Fruit fly (Drosophila melanogaster) whole organism, embryonic: ENCODE results near the gene RpS30.

ENCODE experiments used
- Antp ChIP-seq: fragments of 200-800 bp; sonication (Bioruptor generic); optimal IDR thresholded peaks from 3 replicates; lab custom pipeline; 2016; ENCODE audit warnings: missing biosample characterization, missing genetic modification characterization
- Blimp-1 ChIP-seq: fragments of 200-800 bp; sonication (Bioruptor generic); optimal IDR thresholded peaks from 3 replicates; lab custom pipeline; 2018; ENCODE audit warnings: missing biosample characterization, missing genetic modification characterization, mild to moderate bottlenecking, moderate library complexity, missing genetic modification reagents
- CG1024 ChIP-seq: fragments of 200-800 bp; sonication (Bioruptor generic); IDR thresholded peaks from 2 replicates; pipeline ENCODE4 v1.3.6; 2022; ENCODE audit warnings: missing biosample characterization, missing genetic modification characterization
- CG10274 ChIP-seq: fragments of 200-800 bp; sonication (Bioruptor generic); optimal IDR thresholded peaks from 3 replicates; lab custom pipeline; 2017; ENCODE audit warnings: missing biosample characterization, mild to moderate bottlenecking, missing genetic modification characterization
- CG10462 ChIP-seq: fragments of 200-800 bp; sonication (Bioruptor generic); optimal IDR thresholded peaks from 2 replicates; lab custom pipeline; 2016; ENCODE audit warnings: missing biosample characterization, missing genetic modification characterization
- CG10565 ChIP-seq: fragments of 200-800 bp; sonication (Bioruptor generic); optimal IDR thresholded peaks from 3 replicates; lab custom pipeline; 2016; ENCODE audit warnings: missing biosample characterization, mild to moderate bottlenecking, missing genetic modification characterization
- CG11696 ChIP-seq: fragments of 200-800 bp; sonication (Bioruptor generic); IDR thresholded peaks from 2 replicates; pipeline ENCODE4 v1.3.6; 2022; ENCODE audit warnings: missing biosample characterization, missing genetic modification characterization
- CG15514 ChIP-seq: fragments of 200-800 bp; sonication (Bioruptor generic); optimal IDR thresholded peaks from 3 replicates; lab custom pipeline; 2017; ENCODE audit warnings: missing biosample characterization, missing genetic modification characterization, mild to moderate bottlenecking, moderate library complexity, missing genetic modification reagents
- CG15601 ChIP-seq: fragments of 200-800 bp; sonication (Bioruptor generic); optimal IDR thresholded peaks from 3 replicates; lab custom pipeline; 2019; ENCODE audit warnings: missing biosample characterization, mild to moderate bottlenecking, missing genetic modification characterization, moderate library complexity
- CG17568 ChIP-seq: fragments of 200-800 bp; sonication (Bioruptor generic); optimal IDR thresholded peaks from 2 replicates; lab custom pipeline; 2018; ENCODE audit warnings: missing biosample characterization, mild to moderate bottlenecking, missing genetic modification characterization, moderate library complexity
- CG42726 ChIP-seq: fragments of 200-800 bp; sonication (Bioruptor generic); IDR thresholded peaks from 2 replicates; pipeline ENCODE4 v1.3.6; 2022; ENCODE audit warnings: missing biosample characterization, missing genetic modification characterization; ENCODE audit not compliant: partially characterized antibody
- CG4282 ChIP-seq: fragments of 200-800 bp; sonication (Bioruptor generic); optimal IDR thresholded peaks from 2 replicates; lab custom pipeline; 2016; ENCODE audit warnings: missing biosample characterization, missing genetic modification characterization
- CG5953 ChIP-seq: fragments of 200-800 bp; sonication (Bioruptor generic); IDR thresholded peaks from 2 replicates; pipeline ENCODE4 v1.3.6; 2022; ENCODE audit warnings: missing biosample characterization, missing genetic modification characterization
- CG6689 ChIP-seq: fragments of 200-800 bp; sonication (Bioruptor generic); IDR thresholded peaks from 2 replicates; pipeline ENCODE4 v1.3.6; 2022; ENCODE audit warnings: missing biosample characterization, missing genetic modification characterization
- CG7271 ChIP-seq: fragments of 200-800 bp; sonication (Bioruptor generic); optimal IDR thresholded peaks from 2 replicates; lab custom pipeline; 2018; ENCODE audit warnings: missing biosample characterization, mild to moderate bottlenecking, missing genetic modification characterization, moderate library complexity
- CG7357 ChIP-seq: fragments of 200-800 bp; sonication (Bioruptor generic); IDR thresholded peaks from 3 replicates; pipeline ENCODE4 v1.3.6; 2022; ENCODE audit warnings: missing biosample characterization, missing genetic modification characterization
- CG9609 ChIP-seq: fragments of 200-800 bp; sonication (Bioruptor generic); optimal IDR thresholded peaks from 3 replicates; lab custom pipeline; 2016; ENCODE audit warnings: missing biosample characterization, missing genetic modification characterization
- D19B ChIP-seq: fragments of 200-800 bp; sonication (Bioruptor generic); optimal IDR thresholded peaks from 2 replicates; lab custom pipeline; 2017; ENCODE audit warnings: missing biosample characterization, mild to moderate bottlenecking, missing genetic modification characterization
- Dp ChIP-seq: fragments of 200-800 bp; sonication (Bioruptor generic); optimal IDR thresholded peaks from 2 replicates; lab custom pipeline; 2018; ENCODE audit warnings: missing biosample characterization, mild to moderate bottlenecking, missing genetic modification characterization, moderate library complexity
- Ets65A ChIP-seq: fragments of 200-800 bp; sonication (Bioruptor generic); peaks from one replicate; lab custom pipeline; 2016; ENCODE audit warnings: missing biosample characterization, missing genetic modification characterization
- HHEX ChIP-seq: fragments of 200-800 bp; sonication (Bioruptor generic); optimal IDR thresholded peaks from 3 replicates; lab custom pipeline; 2017; ENCODE audit warnings: missing biosample characterization, mild to moderate bottlenecking, missing genetic modification characterization, missing genetic modification reagents
- HLH3B ChIP-seq: fragments of 200-800 bp; sonication (Bioruptor generic); IDR thresholded peaks from 2 replicates; pipeline ENCODE4 v1.3.6; 2022; ENCODE audit warnings: missing biosample characterization, missing genetic modification characterization
- Sry-δ ChIP-seq: fragments of 200-800 bp; sonication (Bioruptor generic); optimal IDR thresholded peaks from 2 replicates; lab custom pipeline; 2016; ENCODE audit warnings: missing biosample characterization, missing genetic modification characterization
- Trl ChIP-seq, 3 experiments: fragments of >200 bp in 2 of 3; fragments of 200-800 bp in 1 of 3; sonication (Bioruptor generic) in 1 of 3; optimal IDR thresholded peaks; 2 replicates in 1 of 3; 3 replicates in 2 of 3; lab custom pipeline; 2016 to 2017; ENCODE audit warnings: missing biosample characterization in 1 of 3, missing genetic modification characterization in 1 of 3
- Xbp1 ChIP-seq: fragments of 200-800 bp; sonication (Bioruptor generic); optimal IDR thresholded peaks from 3 replicates; lab custom pipeline; 2016; ENCODE audit warnings: missing biosample characterization, mild to moderate bottlenecking, missing genetic modification characterization
- Xrp1 ChIP-seq: fragments of 200-800 bp; sonication (Bioruptor generic); IDR thresholded peaks from 2 replicates; pipeline ENCODE4 v1.3.6; 2022; ENCODE audit warnings: missing biosample characterization, missing genetic modification characterization
- ac ChIP-seq: fragments of 200-800 bp; sonication (Bioruptor generic); optimal IDR thresholded peaks from 3 replicates; lab custom pipeline; 2017; ENCODE audit warnings: missing biosample characterization, mild to moderate bottlenecking, missing genetic modification characterization
- aop ChIP-seq: fragments of 200-800 bp; sonication (Bioruptor generic); IDR thresholded peaks from 2 replicates; pipeline ENCODE4 v1.3.6; 2022; ENCODE audit warnings: missing biosample characterization, missing genetic modification characterization
- cas ChIP-seq: fragments of 200-800 bp; sonication (Bioruptor generic); IDR thresholded peaks from 2 replicates; pipeline ENCODE4 v1.3.6; 2022; ENCODE audit warnings: missing biosample characterization, missing genetic modification characterization
- chn ChIP-seq: fragments of 200-800 bp; sonication (Bioruptor generic); optimal IDR thresholded peaks from 2 replicates; lab custom pipeline; 2016; ENCODE audit warnings: missing biosample characterization, missing genetic modification characterization
- croc ChIP-seq: fragments of 200-800 bp; sonication (Bioruptor generic); conservative IDR thresholded peaks from 3 replicates; pipeline ENCODE4 v1.3.6; 2022; ENCODE audit warnings: missing biosample characterization, missing genetic modification characterization
- dan ChIP-seq: fragments of 200-800 bp; sonication (Bioruptor generic); IDR thresholded peaks from 2 replicates; pipeline ENCODE4 v1.3.6; 2022; ENCODE audit warnings: missing biosample characterization, missing genetic modification characterization
- dm ChIP-seq: fragments of 200-800 bp; sonication (Bioruptor generic); optimal IDR thresholded peaks from 3 replicates; lab custom pipeline; 2016; ENCODE audit warnings: missing biosample characterization, missing genetic modification characterization
- ems ChIP-seq: fragments of 200-800 bp; sonication (Bioruptor generic); optimal IDR thresholded peaks from 3 replicates; lab custom pipeline; 2016; ENCODE audit warnings: missing biosample characterization, missing genetic modification characterization
- fd96Cb ChIP-seq: fragments of 200-800 bp; sonication (Bioruptor generic); optimal IDR thresholded peaks from 2 replicates; lab custom pipeline; 2018; ENCODE audit warnings: missing biosample characterization, mild to moderate bottlenecking, missing genetic modification characterization, moderate library complexity
- ftz-f1 ChIP-seq: fragments of 200-800 bp; sonication (Bioruptor generic); optimal IDR thresholded peaks from 2 replicates; lab custom pipeline; 2016; ENCODE audit warnings: missing biosample characterization, missing genetic modification characterization
- gem ChIP-seq: fragments of 200-800 bp; sonication (Bioruptor generic); optimal IDR thresholded peaks from 2 replicates; lab custom pipeline; 2019; ENCODE audit warnings: missing biosample characterization, mild to moderate bottlenecking, missing genetic modification characterization, moderate library complexity
- lmd ChIP-seq: fragments of 200-800 bp; sonication (Bioruptor generic); IDR thresholded peaks from 2 replicates; pipeline ENCODE4 v1.3.6; 2022; ENCODE audit warnings: missing biosample characterization, missing genetic modification characterization
- lov ChIP-seq, 2 experiments: fragments of 200-800 bp in 1 of 2; fragments of >200 bp in 1 of 2; sonication (Bioruptor generic) in 1 of 2; IDR thresholded peaks in 1 of 2; optimal IDR thresholded peaks in 1 of 2; 2 replicates in 1 of 2; 3 replicates in 1 of 2; pipeline versions ENCODE4 v1.3.6 to Lab custom; 2017 to 2022; ENCODE audit warnings: missing biosample characterization in 1 of 2, missing genetic modification characterization in 1 of 2
- nerfin-2 ChIP-seq: fragments of 200-800 bp; sonication (Bioruptor generic); IDR thresholded peaks from 2 replicates; pipeline ENCODE4 v1.3.6; 2022; ENCODE audit warnings: missing biosample characterization, missing genetic modification characterization; ENCODE audit not compliant: partially characterized antibody
- oc ChIP-seq: fragments of 200-800 bp; sonication (Bioruptor generic); optimal IDR thresholded peaks from 2 replicates; lab custom pipeline; 2018; ENCODE audit warnings: missing biosample characterization, mild to moderate bottlenecking, missing genetic modification characterization, moderate library complexity
- psq ChIP-seq: fragments of 200-800 bp; sonication (Bioruptor generic); optimal IDR thresholded peaks from 2 replicates; lab custom pipeline; 2017; ENCODE audit warnings: missing biosample characterization, missing genetic modification characterization
- ranshi ChIP-seq: fragments of 200-800 bp; sonication (Bioruptor generic); IDR thresholded peaks from 2 replicates; pipeline ENCODE4 v1.3.6; 2022; ENCODE audit warnings: missing biosample characterization, missing genetic modification characterization
- ro ChIP-seq: fragments of 200-800 bp; sonication (Bioruptor generic); IDR thresholded peaks from 2 replicates; pipeline ENCODE4 v1.3.6; 2022; ENCODE audit warnings: missing biosample characterization, missing genetic modification characterization
- sd ChIP-seq: fragments of 200-800 bp; sonication (Bioruptor generic); optimal IDR thresholded peaks from 3 replicates; lab custom pipeline; 2018; ENCODE audit warnings: missing biosample characterization, mild to moderate bottlenecking, missing genetic modification characterization, moderate library complexity
- seq ChIP-seq: fragments of 200-800 bp; sonication (Bioruptor generic); IDR thresholded peaks from 2 replicates; pipeline ENCODE4 v1.3.6; 2022; ENCODE audit warnings: missing biosample characterization, missing genetic modification characterization
- sqz ChIP-seq: fragments of 200-800 bp; sonication (Bioruptor generic); optimal IDR thresholded peaks from 3 replicates; lab custom pipeline; 2018; ENCODE audit warnings: missing biosample characterization, mild to moderate bottlenecking, missing genetic modification characterization
- tap ChIP-seq: fragments of 200-800 bp; optimal IDR thresholded peaks from 3 replicates; lab custom pipeline; 2019; ENCODE audit warnings: missing biosample characterization, mild to moderate bottlenecking, missing genetic modification characterization, moderate library complexity
- toy ChIP-seq: fragments of 200-800 bp; sonication (Bioruptor generic); IDR thresholded peaks from 2 replicates; pipeline ENCODE4 v1.3.6; 2022; ENCODE audit warnings: missing biosample characterization, missing genetic modification characterization
- trem ChIP-seq: fragments of 200-800 bp; optimal IDR thresholded peaks from 3 replicates; lab custom pipeline; 2019; ENCODE audit warnings: missing biosample characterization, mild to moderate bottlenecking, missing genetic modification characterization, moderate library complexity
- tx ChIP-seq: fragments of 200-800 bp; sonication (Bioruptor generic); optimal IDR thresholded peaks from 2 replicates; lab custom pipeline; 2016; ENCODE audit warnings: missing biosample characterization, missing genetic modification characterization

RpS30 gene

dm6 chr3R:20830153-20830695, 20.1 kb upstream of the RpS30 start, which contains the start of gene Adss (continued):
- TF ChIP-seq CG10462 (no peak), CG7271 (tag; lab: Kevin White, UChicago) (no peak), HLH3B (GFP tag; lab: Robert Waterston, UW) (no peak; the same call in 1 of the 2 replicates), fd96Cb (tag; lab: Kevin White, UChicago) (no peak), aop (GFP tag; lab: Robert Waterston, UW) (0 out of 2 replicates have a peak, but pooled peaks have one; percentile 51), CG5953 (no peak), Xbp1 (peak; percentile 29), Blimp-1 (GFP tag; lab: Kevin White, UChicago) (no peak), CG11696 (GFP tag; lab: Robert Waterston, UW) (no peak), CG6689 (GFP tag; lab: Robert Waterston, UW) (0 out of 2 replicates have a peak, but pooled peaks have one; percentile 30), HHEX (no peak), CG10565 (GFP tag; lab: Kevin White, UChicago) (no peak), psq (GFP tag; lab: Kevin White, UChicago) (no peak), gem (tag; lab: Kevin White, UChicago) (no peak), CG9609 (GFP tag; lab: Kevin White, UChicago) (no peak), CG4282 (GFP tag; lab: Kevin White, UChicago) (no peak), croc (GFP tag; lab: Robert Waterston, UW) (no peak), ro (GFP tag; lab: Robert Waterston, UW) (no peak), lov (optimal IDR thresholded peaks at IDR 0.05; lab: Kevin White, UChicago) (no peak), lov (GFP tag; IDR thresholded peaks at IDR 0.05; lab: Robert Waterston, UW) (peak; percentile 61; the same call in 2 of the 3 replicates), Sry-δ (peak; percentile 12), toy (GFP tag; lab: Robert Waterston, UW) (no peak), lmd (GFP tag; lab: Robert Waterston, UW) (peak; percentile 19; the same call in 1 of the 2 replicates), seq (peak; percentile 41; the same call in 1 of the 2 replicates), ftz-f1 (GFP tag; lab: Kevin White, UChicago) (peak; percentile 54), dm (GFP tag; lab: Kevin White, UChicago) (peak; percentile 75), sqz (GFP tag; lab: Kevin White, UChicago) (no peak), ranshi (GFP tag; lab: Robert Waterston, UW) (peak; percentile 21; the same call in 1 of the 2 replicates), CG17568 (GFP tag; lab: Kevin White, UChicago) (no peak), Antp (peak; percentile 36), tx (GFP tag; lab: Kevin White, UChicago) (no peak), nerfin-2 (GFP tag; lab: Robert Waterston, UW) (no peak), CG7357 (no peak), dan (GFP tag; lab: Robert Waterston, UW) (no peak), D19B (GFP tag; lab: Kevin White, UChicago) (no peak), chn (peak; percentile 35), tap (tag; lab: Kevin White, UChicago) (no peak), CG10274 (GFP tag; lab: Kevin White, UChicago) (no peak), CG15514 (GFP tag; lab: Kevin White, UChicago) (peak; percentile 66), trem (tag; lab: Kevin White, UChicago) (peak; percentile 46)

dm6 chr3R:20830963-20831362, 19.4 kb upstream of the RpS30 start, which contains the start of gene CG31223:
Gene CG31223, plus strand, starts transcription at chr3R:20831127.
- TF ChIP-seq CG1024 (GFP tag; lab: Robert Waterston, UW) (no peak), ems (GFP tag; lab: Kevin White, UChicago) (no peak), Trl (optimal IDR thresholded peaks at IDR 0.05; lab: Kevin White, UChicago) (no peak), Trl (GFP tag; optimal IDR thresholded peaks at IDR 0.05; lab: Kevin White, UChicago) (no peak), cas (GFP tag; lab: Robert Waterston, UW) (no peak), Xrp1 (no peak), Dp (peak; percentile 10), oc (no peak), Ets65A (GFP tag; lab: Kevin White, UChicago) (peak; percentile 52), ac (GFP tag; lab: Kevin White, UChicago) (no peak), toy (GFP tag; lab: Robert Waterston, UW) (no peak), CG15601 (tag; lab: Kevin White, UChicago) (no peak), sd (tag; lab: Kevin White, UChicago) (no peak), CG42726 (GFP tag; lab: Robert Waterston, UW) (no peak)
